Worm (Caenorhabditis elegans): Measurements from ENCODE around the gene Y76A2B.4.

Gene Y76A2B.4

ce11 chrIII:13564929-13565328, 18.4 kb upstream of the Y76A2B.4 start, which contains the start of gene aldo-1 (continued):
- peak; percentile 48 for TF ChIP-seq mec-3 (tag; optimal IDR thresholded peaks at IDR 0.05; ENCODE audit: borderline replicate concordance)
- no peak for TF ChIP-seq fax-1 (tag; optimal IDR thresholded peaks at IDR 0.05)
- no peak for TF ChIP-seq sdc-2 (tag; optimal IDR thresholded peaks at IDR 0.05)
- TF ChIP-seq hlh-6 (tag; optimal IDR thresholded peaks at IDR 0.05), result peak; percentile 24
- no peak for TF ChIP-seq ceh-30 (tag; optimal IDR thresholded peaks at IDR 0.05)
- no peak for TF ChIP-seq K09A11.1 (tag; optimal IDR thresholded peaks at IDR 0.05; ENCODE audit: insufficient read depth)
- TF ChIP-seq C08G9.2 (tag; optimal IDR thresholded peaks at IDR 0.05), result no peak
- no peak for TF ChIP-seq ztf-16 (tag; optimal IDR thresholded peaks at IDR 0.05)
- no peak for TF ChIP-seq ref-2 (tag; optimal IDR thresholded peaks at IDR 0.05)
- TF ChIP-seq ceh-22 (tag; optimal IDR thresholded peaks at IDR 0.05), result no peak
- TF ChIP-seq unc-86 (tag; optimal IDR thresholded peaks at IDR 0.05), result no peak
- TF ChIP-seq ceh-45 (GFP tag; IDR thresholded peaks at IDR 0.05), result no peak
- TF ChIP-seq hlh-30 (tag; optimal IDR thresholded peaks at IDR 0.05; ENCODE audit: insufficient read depth), result no peak
- no peak for TF ChIP-seq Y22D7AL.16 (tag; optimal IDR thresholded peaks at IDR 0.05)
- no peak for TF ChIP-seq lim-6 (tag; optimal IDR thresholded peaks at IDR 0.05)
- no peak for TF ChIP-seq pax-1 (tag; optimal IDR thresholded peaks at IDR 0.05)
- no peak for TF ChIP-seq eyg-1 (tag; optimal IDR thresholded peaks at IDR 0.05)
- TF ChIP-seq nhr-11 (tag; optimal IDR thresholded peaks at IDR 0.05), result no peak
- TF ChIP-seq gmeb-2 (tag; optimal IDR thresholded peaks at IDR 0.05), result no peak
- no peak for TF ChIP-seq ceh-48 (tag; optimal IDR thresholded peaks at IDR 0.05)
- TF ChIP-seq unc-42 (tag; optimal IDR thresholded peaks at IDR 0.05), result peak; percentile 88
- no peak for TF ChIP-seq lin-11 (tag; optimal IDR thresholded peaks at IDR 0.05)
- TF ChIP-seq ceh-14 (tag; optimal IDR thresholded peaks at IDR 0.05), result no peak
- no peak for TF ChIP-seq odd-2 (tag; optimal IDR thresholded peaks at IDR 0.05)
- no peak for TF ChIP-seq pat-9 (tag; optimal IDR thresholded peaks at IDR 0.05)
- TF ChIP-seq syd-9 (tag; optimal IDR thresholded peaks at IDR 0.05), result peak; percentile 62

ce11 chrIII:13563583-13563982, 17.0 kb upstream of the Y76A2B.4 start:
- TF ChIP-seq zip-5 (tag; optimal IDR thresholded peaks at IDR 0.05) (no peak), mec-3 (tag; optimal IDR thresholded peaks at IDR 0.05; ENCODE audit: borderline replicate concordance) (no peak), hlh-15 (tag; optimal IDR thresholded peaks at IDR 0.05) (no peak), pag-3 (tag; optimal IDR thresholded peaks at IDR 0.05; ENCODE audit: borderline replicate concordance) (no peak), ahr-1 (tag; optimal IDR thresholded peaks at IDR 0.05) (no peak), pax-1 (tag; optimal IDR thresholded peaks at IDR 0.05) (no peak), ceh-24 (tag; optimal IDR thresholded peaks at IDR 0.05) (no peak), rnt-1 (tag; optimal IDR thresholded peaks at IDR 0.05) (no peak), ceh-34 (tag; optimal IDR thresholded peaks at IDR 0.05) (no peak)

ce11 chrIII:13563000-13563522, 16.5 kb upstream of the Y76A2B.4 start, which contains the start of gene T05D4.2:
TSS of gene T05D4.2 (minus strand) at chrIII:13563082.
- TF ChIP-seq gmeb-2 (tag; optimal IDR thresholded peaks at IDR 0.05) (no peak), pqm-1 (tag; optimal IDR thresholded peaks at IDR 0.05) (no peak), hlh-6 (tag; optimal IDR thresholded peaks at IDR 0.05) (no peak), ceh-2 (tag; optimal IDR thresholded peaks at IDR 0.05) (no peak), pat-9 (tag; optimal IDR thresholded peaks at IDR 0.05) (no peak), lin-11 (tag; optimal IDR thresholded peaks at IDR 0.05) (no peak), C38D4.7 (GFP tag; optimal IDR thresholded peaks at IDR 0.05) (no peak), dmd-4 (tag; optimal IDR thresholded peaks at IDR 0.05; ENCODE audit: borderline replicate concordance) (no peak), nhr-232 (tag; optimal IDR thresholded peaks at IDR 0.05) (no peak), elt-4 (tag; optimal IDR thresholded peaks at IDR 0.05) (no peak), ceh-19 (GFP tag; optimal IDR thresholded peaks at IDR 0.05) (no peak), C08G9.2 (tag; optimal IDR thresholded peaks at IDR 0.05) (no peak), zip-5 (tag; optimal IDR thresholded peaks at IDR 0.05) (no peak), pag-3 (tag; optimal IDR thresholded peaks at IDR 0.05; ENCODE audit: borderline replicate concordance) (no peak), ceh-34 (tag; optimal IDR thresholded peaks at IDR 0.05) (no peak), tbx-2 (tag; optimal IDR thresholded peaks at IDR 0.05) (no peak), eyg-1 (tag; optimal IDR thresholded peaks at IDR 0.05) (no peak), lim-6 (tag; optimal IDR thresholded peaks at IDR 0.05) (no peak), unc-3 (GFP tag; conservative IDR thresholded peaks at IDR 0.05) (no peak), unc-3 (tag; optimal IDR thresholded peaks at IDR 0.05) (no peak), tbx-7 (tag; optimal IDR thresholded peaks at IDR 0.05) (no peak)
